Fruit fly (Drosophila melanogaster): Measurements from ENCODE around the gene alpha-Man-Ia.

The alpha-Man-Ia gene

dm6 chrX:10233065-10233464, 92.7 kb downstream of the alpha-Man-Ia start, which contains the start of gene CG2961:
Gene CG2961, minus strand, starts transcription at chrX:10233080.
- TF ChIP-seq CG8478 (optimal IDR thresholded peaks at IDR 0.05) = no peak
- no peak for TF ChIP-seq CTCF (optimal IDR thresholded peaks at IDR 0.05)

- no peak for TF ChIP-seq CG8478 (optimal IDR thresholded peaks at IDR 0.05)
- no peak for TF ChIP-seq CTCF (optimal IDR thresholded peaks at IDR 0.05)
These were observed 93.3 kb downstream of the alpha-Man-Ia start for dm6 chrX:10232497-10232896.

- TF ChIP-seq CG8478 (optimal IDR thresholded peaks at IDR 0.05) (no peak), CTCF (optimal IDR thresholded peaks at IDR 0.05) (no peak)
These were observed 105.8 kb downstream of the alpha-Man-Ia start, which contains the start of gene CG34408 for dm6 chrX:10219955-10220354. Gene CG34408, plus strand, starts transcription at chrX:10220110.

- TF ChIP-seq CTCF (optimal IDR thresholded peaks at IDR 0.05) (no peak), CG8478 (optimal IDR thresholded peaks at IDR 0.05) (no peak)
These were observed 106.7 kb downstream of the alpha-Man-Ia start, which contains the start of gene CG15308 for dm6 chrX:10219039-10219438. Gene CG15308, minus strand, starts transcription at chrX:10219139.
